Worm (Caenorhabditis elegans) whole organism, early embryonic: ENCODE results near the gene C35A11.2.

Experiments used
- B0310.2 ChIP-seq: sonication (generic microtip); optimal IDR thresholded peaks from 2 replicates; lab custom pipeline; 2016; ENCODE audit warnings: mild to moderate bottlenecking, missing genetic modification characterization, missing compliant biosample characterization
- F13C5.2 ChIP-seq: sonication (generic microtip); optimal IDR thresholded peaks from 2 replicates; lab custom pipeline; 2017; ENCODE audit warnings: mild to moderate bottlenecking, missing genetic modification characterization, inconsistent platforms, missing compliant biosample characterization
- aly-1 ChIP-seq: sonication (generic microtip); optimal IDR thresholded peaks from 2 replicates; lab custom pipeline; 2016; ENCODE audit warnings: missing genetic modification characterization, missing compliant biosample characterization
- ama-1 ChIP-seq: fragments of 150-350 bp; optimal IDR thresholded peaks from 2 replicates; lab custom pipeline; 2014
- ceh-13 ChIP-seq: fragments of 200-800 bp; sonication (Bioruptor generic); optimal IDR thresholded peaks from 2 replicates; lab custom pipeline; 2018; ENCODE audit warnings: mild to moderate bottlenecking, missing genetic modification characterization, missing compliant biosample characterization
- ceh-36 ChIP-seq: sonication (generic microtip); optimal IDR thresholded peaks from 2 replicates; lab custom pipeline; 2016; ENCODE audit warnings: missing genetic modification characterization, inconsistent platforms, missing compliant biosample characterization
- ets-7 ChIP-seq: sonication (generic microtip); optimal IDR thresholded peaks from 2 replicates; lab custom pipeline; 2016; ENCODE audit warnings: missing genotype, missing genetic modification characterization, missing compliant biosample characterization
- flt-1 ChIP-seq: fragments of 200-800 bp; sonication (Bioruptor generic); IDR thresholded peaks from 2 replicates; pipeline ENCODE4 v1.3.6; 2022; ENCODE audit warnings: missing genetic modification characterization, missing compliant biosample characterization
- hmbx-1 ChIP-seq: sonication (generic microtip); optimal IDR thresholded peaks from 2 replicates; lab custom pipeline; 2016; ENCODE audit warnings: mild to moderate bottlenecking, missing genetic modification characterization, missing compliant biosample characterization
- hmg-4 ChIP-seq: fragments of 200-800 bp; sonication (Bioruptor generic); optimal IDR thresholded peaks from 2 replicates; lab custom pipeline; 2018; ENCODE audit warnings: mild to moderate bottlenecking, missing genetic modification characterization, missing compliant biosample characterization
- hnd-1 ChIP-seq: sonication (generic microtip); optimal IDR thresholded peaks from 2 replicates; lab custom pipeline; 2016; ENCODE audit warnings: missing genetic modification characterization, missing compliant biosample characterization
- pes-1 ChIP-seq: fragments of 200-800 bp; sonication (Bioruptor generic); IDR thresholded peaks from 2 replicates; pipeline ENCODE4 v1.3.6; 2022; ENCODE audit warnings: missing genetic modification reagents, missing genetic modification characterization, missing compliant biosample characterization
- scrt-1 ChIP-seq: fragments of 200-800 bp; sonication (Bioruptor generic); IDR thresholded peaks from 2 replicates; pipeline ENCODE4 v1.3.6; 2022; ENCODE audit warnings: missing genetic modification characterization, missing compliant biosample characterization
- sea-1 ChIP-seq: fragments of 200-800 bp; sonication (Bioruptor generic); conservative IDR thresholded peaks from 2 replicates; pipeline ENCODE4 v1.3.6; 2022; ENCODE audit warnings: missing genetic modification characterization, missing compliant biosample characterization
- tbx-11 ChIP-seq: fragments of 200-800 bp; sonication (Bioruptor generic); IDR thresholded peaks from 2 replicates; pipeline ENCODE4 v1.3.6; 2022; ENCODE audit warnings: missing genetic modification characterization, missing compliant biosample characterization
- tbx-37 ChIP-seq: fragments of 200-800 bp; sonication (Bioruptor generic); conservative IDR thresholded peaks from 2 replicates; pipeline ENCODE4 v1.3.6; 2022; ENCODE audit warnings: missing genetic modification reagents, missing genetic modification characterization, missing compliant biosample characterization
- tra-4 ChIP-seq: sonication (generic microtip); optimal IDR thresholded peaks from 2 replicates; lab custom pipeline; 2017; ENCODE audit warnings: missing genetic modification characterization, missing compliant biosample characterization

C35A11.2 gene

ce11 chrV:5368792-5369191 is 17.3 kb upstream of the C35A11.2 start, which contains the start of gene T09D3.9:
Gene T09D3.9, minus strand, starts transcription at chrV:5368892.
- TF ChIP-seq aly-1 (tag; lab: Kevin White, UChicago) (no peak), hmbx-1 (no peak), ama-1 (lab: Kevin White, UChicago) (no peak), F13C5.2 (tag; lab: Kevin White, UChicago) (no peak), B0310.2 (no peak), tbx-37 (GFP tag; lab: Robert Waterston, UW) (no peak), pes-1 (GFP tag; lab: Robert Waterston, UW) (no peak), hnd-1 (tag; lab: Kevin White, UChicago) (no peak), sea-1 (GFP tag; lab: Robert Waterston, UW) (no peak), ceh-36 (no peak), flt-1 (no peak), tra-4 (tag; lab: Kevin White, UChicago) (no peak), hmg-4 (GFP tag; lab: Kevin White, UChicago) (no peak), ceh-13 (GFP tag; lab: Kevin White, UChicago) (no peak)

DNA sequence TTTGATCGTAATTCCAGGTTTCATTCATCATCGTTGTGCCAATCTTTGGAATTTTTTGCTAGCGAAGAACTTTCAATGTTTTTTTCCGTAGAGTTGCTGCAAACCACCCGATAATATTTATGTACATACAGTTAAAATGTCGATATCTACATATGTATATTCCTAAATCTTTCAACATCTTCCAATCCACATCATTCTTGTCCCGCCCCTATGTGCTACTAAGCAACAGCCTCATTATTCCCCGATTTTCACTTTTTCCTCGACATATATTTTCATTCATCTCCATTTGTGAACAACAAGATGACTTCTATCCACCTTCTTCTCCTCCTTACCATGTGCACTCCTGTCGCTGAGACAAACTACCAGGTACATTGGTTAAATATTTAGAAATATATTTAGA is 14.0 kb upstream of the C35A11.2 start, which contains the start of gene C35A11.3:
Gene C35A11.3 (plus strand): TSS at position 301 of the 400 bp plus-strand sequence.
- TF ChIP-seq hmg-4 (GFP tag; lab: Kevin White, UChicago), result no peak
- TF ChIP-seq aly-1 (tag; lab: Kevin White, UChicago), result no peak
- no peak for TF ChIP-seq hmbx-1
- no peak for TF ChIP-seq ceh-13 (GFP tag; lab: Kevin White, UChicago)
- no peak for TF ChIP-seq tbx-11 (GFP tag; lab: Robert Waterston, UW)
- no peak for TF ChIP-seq scrt-1
- no peak for TF ChIP-seq ets-7
- TF ChIP-seq pes-1 (GFP tag; lab: Robert Waterston, UW), result no peak
- no peak for TF ChIP-seq B0310.2
- TF ChIP-seq sea-1 (GFP tag; lab: Robert Waterston, UW), result no peak
- no peak for TF ChIP-seq flt-1
- TF ChIP-seq ceh-36, result no peak
- TF ChIP-seq hnd-1 (tag; lab: Kevin White, UChicago), result no peak
- no peak for TF ChIP-seq tra-4 (tag; lab: Kevin White, UChicago)
- TF ChIP-seq F13C5.2 (tag; lab: Kevin White, UChicago), result no peak
- TF ChIP-seq tbx-37 (GFP tag; lab: Robert Waterston, UW), result no peak
- no peak for TF ChIP-seq ama-1 (lab: Kevin White, UChicago)

DNA sequence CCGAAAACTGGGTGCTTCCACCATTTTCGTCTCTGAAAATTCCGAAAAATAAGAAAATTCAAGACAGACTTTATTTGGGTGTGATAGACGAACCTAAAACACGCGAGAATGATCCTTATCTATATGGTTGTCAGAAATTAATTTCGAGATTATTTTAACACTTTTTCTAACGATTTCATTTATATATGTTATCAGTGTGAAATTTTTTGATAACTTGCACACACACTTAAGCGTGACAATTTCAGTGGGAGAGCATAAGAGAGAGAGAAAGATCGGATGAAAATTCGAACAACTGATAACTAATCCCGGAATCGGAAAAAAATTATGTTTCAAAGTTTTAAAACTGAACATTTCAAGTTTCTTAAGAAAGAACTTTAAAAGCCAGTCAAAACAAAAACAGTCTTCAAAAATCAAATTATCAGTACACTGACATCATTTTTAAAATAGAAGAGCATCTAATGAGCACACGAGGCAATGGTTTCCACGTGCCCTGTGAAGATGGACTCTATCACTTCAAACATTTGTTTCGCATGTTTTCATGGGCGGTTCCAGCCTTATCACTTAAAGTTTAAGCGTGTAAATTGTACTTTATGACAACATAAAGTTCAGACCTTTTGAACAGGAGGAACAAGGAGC is 7.0 kb downstream of the C35A11.2 start, which contains the start of gene C35A11.4:
Gene C35A11.4 (minus strand): TSS at position 156 of the 636 bp plus-strand sequence.
- TF ChIP-seq tbx-11 (GFP tag; lab: Robert Waterston, UW), result no peak
- TF ChIP-seq aly-1 (tag; lab: Kevin White, UChicago), result no peak

DNA sequence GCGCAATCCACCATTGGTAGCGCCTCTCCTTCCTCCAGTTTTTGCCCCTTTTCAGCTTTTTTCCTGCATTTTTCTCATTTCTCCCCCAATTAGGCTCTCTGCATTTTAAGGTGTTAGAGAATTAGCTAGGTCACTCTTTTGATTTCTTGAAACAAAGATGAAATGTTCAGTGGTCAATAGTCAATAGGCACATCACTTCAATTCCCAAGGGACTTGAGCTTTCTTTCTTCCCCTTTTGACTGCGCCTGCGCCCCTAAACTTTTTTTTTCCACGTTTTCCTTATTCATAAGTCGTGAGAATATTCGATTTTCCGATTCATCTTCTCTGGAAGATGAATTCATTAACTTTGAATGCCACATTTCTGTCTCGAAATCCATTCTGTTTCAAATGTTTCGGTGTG is 17.8 kb downstream of the C35A11.2 start:
- TF ChIP-seq B0310.2, result no peak
- no peak for TF ChIP-seq tra-4 (tag; lab: Kevin White, UChicago)
- TF ChIP-seq hnd-1 (tag; lab: Kevin White, UChicago), result no peak
- TF ChIP-seq pes-1 (GFP tag; lab: Robert Waterston, UW), result no peak
- TF ChIP-seq ama-1 (lab: Kevin White, UChicago), result no peak
- no peak for TF ChIP-seq F13C5.2 (tag; lab: Kevin White, UChicago)

DNA sequence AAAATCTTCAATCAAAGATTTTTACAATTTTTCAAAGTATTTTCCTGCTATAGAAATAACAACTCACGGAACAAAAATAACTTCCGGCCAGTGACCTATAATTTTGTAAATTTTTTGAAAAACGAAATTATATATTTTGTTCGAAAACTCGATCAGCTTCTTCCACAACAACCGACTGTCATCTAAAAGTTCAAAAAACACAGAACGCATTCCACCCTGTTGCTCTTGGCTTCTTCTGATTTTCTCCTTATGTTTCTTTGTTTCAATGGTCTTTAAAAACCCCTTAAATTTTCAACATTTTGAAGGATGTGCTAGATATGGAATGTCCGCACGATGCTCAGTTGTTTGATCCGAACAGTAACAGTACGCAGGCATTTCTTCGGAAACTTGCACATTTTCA is 19.0 kb downstream of the C35A11.2 start, which contains the start of gene dmsr-7:
Gene dmsr-7 (plus strand): TSS at position 301 of the 400 bp plus-strand sequence.
- TF ChIP-seq ama-1 (lab: Kevin White, UChicago), result no peak
- TF ChIP-seq hmg-4 (GFP tag; lab: Kevin White, UChicago), result no peak
- no peak for TF ChIP-seq hnd-1 (tag; lab: Kevin White, UChicago)
- no peak for TF ChIP-seq sea-1 (GFP tag; lab: Robert Waterston, UW)
- TF ChIP-seq scrt-1, result no peak

DNA sequence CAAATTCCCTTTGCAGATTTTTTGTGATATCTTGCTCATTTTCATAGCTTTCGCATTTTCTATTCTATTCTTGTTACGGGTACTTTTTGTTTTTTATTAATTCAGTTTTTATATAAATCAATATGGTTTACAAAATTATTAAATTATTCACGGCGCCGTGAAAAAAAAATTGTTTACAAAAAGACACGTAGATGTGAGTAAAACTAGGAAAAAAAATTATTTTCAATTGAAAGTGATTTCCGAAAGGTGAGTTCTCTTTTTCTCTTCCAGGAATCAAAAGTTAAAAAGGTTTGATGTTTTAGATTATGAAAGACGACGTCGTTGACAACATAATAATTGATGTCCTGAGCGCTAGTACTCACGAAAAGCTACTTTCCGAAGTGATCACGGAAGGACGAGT is 22.1 kb downstream of the C35A11.2 start, which contains the start of gene C25A6.1:
Gene C25A6.1 (plus strand): TSS at position 301 of the 400 bp plus-strand sequence.
- TF ChIP-seq pes-1 (GFP tag; lab: Robert Waterston, UW) (no peak), tbx-11 (GFP tag; lab: Robert Waterston, UW) (no peak), F13C5.2 (tag; lab: Kevin White, UChicago) (no peak), ama-1 (lab: Kevin White, UChicago) (no peak), ets-7 (no peak)

ce11 chrV:5408921-5409320 is 22.8 kb downstream of the C35A11.2 start:
- TF ChIP-seq ama-1 (lab: Kevin White, UChicago) (no peak), sea-1 (GFP tag; lab: Robert Waterston, UW) (no peak), flt-1 (no peak), ets-7 (no peak), tbx-11 (GFP tag; lab: Robert Waterston, UW) (no peak), F13C5.2 (tag; lab: Kevin White, UChicago) (no peak), tra-4 (tag; lab: Kevin White, UChicago) (no peak), hnd-1 (tag; lab: Kevin White, UChicago) (no peak), hmbx-1 (no peak), ceh-13 (GFP tag; lab: Kevin White, UChicago) (no peak), hmg-4 (GFP tag; lab: Kevin White, UChicago) (no peak)

- TF ChIP-seq B0310.2 (no peak), hmg-4 (GFP tag; lab: Kevin White, UChicago) (no peak), sea-1 (GFP tag; lab: Robert Waterston, UW) (no peak), aly-1 (tag; lab: Kevin White, UChicago) (no peak), pes-1 (GFP tag; lab: Robert Waterston, UW) (no peak), ceh-13 (GFP tag; lab: Kevin White, UChicago) (no peak), hnd-1 (tag; lab: Kevin White, UChicago) (no peak), ceh-36 (no peak), F13C5.2 (tag; lab: Kevin White, UChicago) (no peak), scrt-1 (no peak)
These were observed 24.6 kb downstream of the C35A11.2 start, which contains the start of gene F08F3.4 for ce11 chrV:5410679-5411078. Gene F08F3.4, plus strand, starts transcription at chrV:5410955.
